Fruit fly (Drosophila melanogaster) whole organism, wandering third instar larva: ENCODE measurements around the gene CG5953.

Experiments
- Abd-B ChIP-seq: fragments of >200 bp; optimal IDR thresholded peaks from 2 replicates; lab custom pipeline; 2017; ENCODE audit warnings: missing biosample characterization, missing genetic modification characterization
- CG32264 ChIP-seq: fragments of 200-800 bp; sonication (Bioruptor generic); optimal IDR thresholded peaks from 2 replicates; lab custom pipeline; 2016; ENCODE audit warnings: missing biosample characterization, missing genetic modification characterization
- CG9705 ChIP-seq: fragments of 200-800 bp; sonication (Bioruptor generic); optimal IDR thresholded peaks from 2 replicates; lab custom pipeline; 2018; ENCODE audit warnings: missing biosample characterization, mild to moderate bottlenecking, missing genetic modification characterization
- CrebA ChIP-seq: fragments of 200-800 bp; sonication (Bioruptor generic); optimal IDR thresholded peaks from 2 replicates; lab custom pipeline; 2016; ENCODE audit warnings: missing biosample characterization, mild to moderate bottlenecking, missing genetic modification characterization, borderline replicate concordance
- Dfd ChIP-seq: fragments of >200 bp; optimal IDR thresholded peaks from 2 replicates; lab custom pipeline; 2017; ENCODE audit warnings: missing biosample characterization, missing genetic modification characterization
- Dif ChIP-seq: fragments of 200-275, 200-300 bp; sonication (Bioruptor generic); optimal IDR thresholded peaks from 2 replicates; lab custom pipeline; 2018; ENCODE audit warnings: missing biosample characterization, missing genetic modification characterization; ENCODE audit not compliant: partially characterized antibody
- GATAd ChIP-seq: sonication (Bioruptor generic); optimal IDR thresholded peaks from 2 replicates; lab custom pipeline; 2016; ENCODE audit warnings: missing biosample characterization, missing genetic modification characterization
- HLH106 ChIP-seq: fragments of 200-800 bp; optimal IDR thresholded peaks from 3 replicates; lab custom pipeline; 2019; ENCODE audit warnings: missing biosample characterization, mild to moderate bottlenecking, missing genetic modification characterization, moderate library complexity
- Hnf4 ChIP-seq: fragments of 200-800 bp; sonication (Bioruptor generic); optimal IDR thresholded peaks from 2 replicates; lab custom pipeline; 2016; ENCODE audit warnings: missing biosample characterization, mild to moderate bottlenecking, missing genetic modification characterization
- Hr78 ChIP-seq: fragments of >200 bp; optimal IDR thresholded peaks from 2 replicates; lab custom pipeline; 2017; ENCODE audit warnings: missing biosample characterization, missing genetic modification characterization
- Hr83 ChIP-seq: fragments of 200-300 bp; sonication (Bioruptor generic); optimal IDR thresholded peaks from 2 replicates; lab custom pipeline; 2016; ENCODE audit warnings: missing biosample characterization, mild to moderate bottlenecking, missing genetic modification characterization, moderate library complexity; ENCODE audit not compliant: poor library complexity, severe bottlenecking
- Jra ChIP-seq: sonication (Bioruptor generic); optimal IDR thresholded peaks from 2 replicates; lab custom pipeline; 2016; ENCODE audit warnings: missing biosample characterization, missing genetic modification characterization
- Mio ChIP-seq: sonication (Bioruptor generic); optimal IDR thresholded peaks from 2 replicates; lab custom pipeline; 2016; ENCODE audit warnings: missing biosample characterization, missing genetic modification characterization
- Myc ChIP-seq: fragments of >200 bp; optimal IDR thresholded peaks from 2 replicates; lab custom pipeline; 2017
- N ChIP-seq: fragments of >200 bp; optimal IDR thresholded peaks from 2 replicates; lab custom pipeline; 2018; ENCODE audit warnings: missing biosample characterization, missing external identifiers, missing genetic modification characterization
- OdsH ChIP-seq: fragments of 200-800 bp; sonication (Bioruptor generic); optimal IDR thresholded peaks from 2 replicates; lab custom pipeline; 2016; ENCODE audit warnings: missing biosample characterization, mild to moderate bottlenecking, missing genetic modification characterization
- Rel ChIP-seq, 2 experiments: fragments of 200-800 bp; sonication (Bioruptor generic) in 1 of 2; optimal IDR thresholded peaks; 2 replicates in 1 of 2; 3 replicates in 1 of 2; lab custom pipeline; 2016 to 2019; ENCODE audit warnings: mild to moderate bottlenecking in 2 of 2, missing biosample characterization in 2 of 2, missing genetic modification characterization in 2 of 2, moderate library complexity in 1 of 2
- Sp1 ChIP-seq: fragments of 200-800 bp; sonication (Bioruptor generic); optimal IDR thresholded peaks from 3 replicates; lab custom pipeline; 2019; ENCODE audit warnings: missing biosample characterization, mild to moderate bottlenecking, missing genetic modification characterization, moderate library complexity
- Vsx2 ChIP-seq: fragments of 200-300, 225-300 bp; sonication (Bioruptor generic); optimal IDR thresholded peaks from 2 replicates; lab custom pipeline; 2018; ENCODE audit warnings: missing biosample characterization, missing genetic modification characterization; ENCODE audit not compliant: partially characterized antibody
- br ChIP-seq: fragments of 200-800 bp; sonication (Bioruptor generic); optimal IDR thresholded peaks from 2 replicates; lab custom pipeline; 2016; ENCODE audit warnings: missing biosample characterization, missing genetic modification characterization
- brk ChIP-seq: fragments of 200-800 bp; sonication (Bioruptor generic); optimal IDR thresholded peaks from 2 replicates; lab custom pipeline; 2016; ENCODE audit warnings: missing biosample characterization, mild to moderate bottlenecking, missing genetic modification characterization
- dl ChIP-seq, 2 experiments: fragments of 175-275, 200-275 bp in 1 of 2; fragments of 200-275 bp in 1 of 2; sonication (Bioruptor generic); optimal IDR thresholded peaks; lab custom pipeline; 2018; ENCODE audit warnings: mild to moderate bottlenecking in 2 of 2, missing biosample characterization in 2 of 2, missing genetic modification characterization in 2 of 2, moderate library complexity in 2 of 2; ENCODE audit not compliant: partially characterized antibody in 2 of 2, insufficient read depth in 1 of 2
- dmrt93B ChIP-seq: fragments of 200-800 bp; sonication (Bioruptor generic); optimal IDR thresholded peaks from 2 replicates; lab custom pipeline; 2018; ENCODE audit warnings: missing biosample characterization, mild to moderate bottlenecking, missing genetic modification characterization
- dsf ChIP-seq: sonication (Bioruptor generic); optimal IDR thresholded peaks from 2 replicates; lab custom pipeline; 2016; ENCODE audit warnings: missing biosample characterization, missing genetic modification characterization, borderline replicate concordance
- ey ChIP-seq: fragments of 200-800 bp; sonication (Bioruptor generic); optimal IDR thresholded peaks from 2 replicates; lab custom pipeline; 2016; ENCODE audit warnings: missing biosample characterization, missing genetic modification characterization
- foxo ChIP-seq, 2 experiments: fragments of 200-800 bp; sonication (Bioruptor generic); optimal IDR thresholded peaks; 2 replicates in 1 of 2; 3 replicates in 1 of 2; lab custom pipeline; 2016 to 2017; ENCODE audit warnings: missing biosample characterization in 2 of 2, missing genetic modification characterization in 2 of 2
- fru ChIP-seq: fragments of 200-800 bp; sonication (Bioruptor generic); optimal IDR thresholded peaks from 3 replicates; lab custom pipeline; 2016; ENCODE audit warnings: missing biosample characterization, mild to moderate bottlenecking, missing genetic modification characterization
- h ChIP-seq: fragments of 200-800 bp; sonication (Bioruptor generic); optimal IDR thresholded peaks from 3 replicates; lab custom pipeline; 2016; ENCODE audit warnings: missing biosample characterization, mild to moderate bottlenecking, missing genetic modification characterization
- jim ChIP-seq: fragments of 175-275, 200-325 bp; sonication (Bioruptor generic); optimal IDR thresholded peaks from 2 replicates; lab custom pipeline; 2016; ENCODE audit warnings: missing biosample characterization, mild to moderate bottlenecking, missing genetic modification characterization
- lola ChIP-seq: fragments of >200 bp; optimal IDR thresholded peaks from 2 replicates; lab custom pipeline; 2017; ENCODE audit warnings: missing biosample characterization, missing genetic modification characterization
- pan ChIP-seq: fragments of >200 bp; optimal IDR thresholded peaks from 2 replicates; lab custom pipeline; 2017
- psq ChIP-seq: fragments of 200-800 bp; sonication (Bioruptor generic); optimal IDR thresholded peaks from 3 replicates; lab custom pipeline; 2017; ENCODE audit warnings: missing biosample characterization, mild to moderate bottlenecking, missing genetic modification characterization, moderate library complexity
- rgr ChIP-seq: fragments of 200-800 bp; sonication (Bioruptor generic); optimal IDR thresholded peaks from 3 replicates; lab custom pipeline; 2016; ENCODE audit warnings: missing biosample characterization, mild to moderate bottlenecking, missing genetic modification characterization
- sage ChIP-seq: fragments of 200-800 bp; sonication (Bioruptor generic); optimal IDR thresholded peaks from 2 replicates; lab custom pipeline; 2016; ENCODE audit warnings: missing biosample characterization, mild to moderate bottlenecking, missing genetic modification characterization
- sv ChIP-seq: fragments of 200-800 bp; sonication (Bioruptor generic); optimal IDR thresholded peaks from 3 replicates; lab custom pipeline; 2016; ENCODE audit warnings: missing biosample characterization, missing genetic modification characterization
- tai ChIP-seq: sonication (Bioruptor generic); optimal IDR thresholded peaks from 2 replicates; lab custom pipeline; 2016; ENCODE audit warnings: missing biosample characterization, missing genetic modification characterization
- usp ChIP-seq: fragments of >200 bp; optimal IDR thresholded peaks from 2 replicates; lab custom pipeline; 2017; ENCODE audit warnings: missing biosample characterization, missing genetic modification characterization
- woc ChIP-seq: sonication (Bioruptor generic); optimal IDR thresholded peaks from 2 replicates; lab custom pipeline; 2016; ENCODE audit warnings: missing biosample characterization, mild to moderate bottlenecking, missing genetic modification characterization

The CG5953 gene

DNA sequence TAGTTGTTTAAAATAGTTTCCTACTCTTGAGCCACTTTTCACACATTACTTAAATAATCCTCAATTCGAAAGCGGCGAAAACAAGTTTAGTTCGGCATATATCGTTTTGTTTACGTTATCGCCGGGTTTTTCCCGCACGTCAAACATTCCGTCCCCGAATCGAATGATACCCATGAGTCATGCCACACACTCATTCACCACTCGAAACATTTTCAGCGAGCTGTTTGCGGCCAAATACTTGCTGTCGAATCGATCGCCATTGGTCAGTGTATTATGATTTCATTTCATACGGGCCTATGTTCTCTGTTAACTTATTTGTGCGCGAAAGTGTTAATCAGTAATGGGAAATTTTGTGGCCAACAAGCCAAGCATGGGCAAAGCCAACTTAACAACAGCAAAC, 4.2 kb downstream of the CG5953 start:
- no peak for TF ChIP-seq foxo (GFP tag; optimal IDR thresholded peaks at IDR 0.05; lab: Kevin White, UChicago)
- TF ChIP-seq psq (GFP tag; lab: Kevin White, UChicago): peak; percentile 1
- no peak for TF ChIP-seq lola (GFP tag; lab: Kevin White, UChicago)
- TF ChIP-seq Rel (GFP tag; optimal IDR thresholded peaks at IDR 0.05; lab: Kevin White, UChicago): no peak
- TF ChIP-seq Rel (tag; optimal IDR thresholded peaks at IDR 0.05; lab: Kevin White, UChicago): peak; percentile 90
- peak in 1 of 2 experiments; percentile 44 for TF ChIP-seq dl (GFP tag; optimal IDR thresholded peaks at IDR 0.05; lab: Kevin White, UChicago; ENCODE audit: insufficient read depth in 1 of 2, partially characterized antibody in 2 of 2)

DNA sequence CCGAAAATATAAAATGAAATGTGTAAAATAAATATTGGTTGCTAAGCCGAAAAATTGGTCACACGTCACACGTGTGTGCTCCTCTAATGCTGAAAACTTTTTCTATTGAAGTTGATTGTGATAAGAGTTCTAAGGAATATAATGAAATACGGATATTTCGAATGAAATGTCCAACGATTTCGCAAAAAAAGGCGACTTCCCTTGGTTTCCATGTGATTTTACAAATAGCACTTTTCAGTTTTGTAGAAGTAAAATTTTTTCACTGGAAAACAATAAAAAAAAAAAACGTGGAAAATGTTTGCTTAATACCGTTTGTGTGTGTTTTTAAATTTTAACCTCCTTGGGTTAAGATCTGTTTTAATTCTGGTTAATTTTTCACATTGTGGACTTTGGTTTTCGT, 6.1 kb downstream of the CG5953 start:
- peak; percentile 50 for TF ChIP-seq Hnf4 (GFP tag; lab: Kevin White, UChicago)
- peak; percentile 31 for TF ChIP-seq Sp1 (GFP tag; lab: Kevin White, UChicago)
- no peak for TF ChIP-seq dl (GFP tag; optimal IDR thresholded peaks at IDR 0.05; lab: Kevin White, UChicago; ENCODE audit: insufficient read depth in 1 of 2, partially characterized antibody in 2 of 2)
- TF ChIP-seq CG9705 (GFP tag; lab: Kevin White, UChicago): peak; percentile 11
- peak; percentile 49 for TF ChIP-seq dmrt93B (GFP tag; lab: Kevin White, UChicago)
- no peak for TF ChIP-seq Rel (GFP tag; optimal IDR thresholded peaks at IDR 0.05; lab: Kevin White, UChicago)
- no peak for TF ChIP-seq Rel (tag; optimal IDR thresholded peaks at IDR 0.05; lab: Kevin White, UChicago)
- TF ChIP-seq ey (GFP tag; lab: Kevin White, UChicago): peak; percentile 41
- peak; percentile 57 for TF ChIP-seq HLH106 (tag; lab: Kevin White, UChicago)
- TF ChIP-seq rgr (GFP tag; lab: Kevin White, UChicago): no peak
- peak; percentile 74 for TF ChIP-seq tai (GFP tag; lab: Kevin White, UChicago)
- peak; percentile 12 for TF ChIP-seq OdsH (GFP tag; lab: Kevin White, UChicago)
- peak in 1 of 2 experiments; percentile 52 for TF ChIP-seq foxo (GFP tag; optimal IDR thresholded peaks at IDR 0.05; lab: Kevin White, UChicago)
- peak; percentile 22 for TF ChIP-seq sv (GFP tag; lab: Kevin White, UChicago)
- peak; percentile 29 for TF ChIP-seq fru (GFP tag; lab: Kevin White, UChicago)
- TF ChIP-seq brk (GFP tag; lab: Kevin White, UChicago): no peak

dm6 chr2L:16526015-16526518, 6.6 kb downstream of the CG5953 start:
- TF ChIP-seq Rel (GFP tag; optimal IDR thresholded peaks at IDR 0.05; lab: Kevin White, UChicago) (peak; percentile 38), Rel (tag; optimal IDR thresholded peaks at IDR 0.05; lab: Kevin White, UChicago) (peak; percentile 92), CG9705 (GFP tag; lab: Kevin White, UChicago) (peak; percentile 36), GATAd (GFP tag; lab: Kevin White, UChicago) (no peak), woc (peak; percentile 42), sage (GFP tag; lab: Kevin White, UChicago) (no peak), ey (GFP tag; lab: Kevin White, UChicago) (no peak), Hnf4 (GFP tag; lab: Kevin White, UChicago) (peak; percentile 68), Dfd (GFP tag; lab: Kevin White, UChicago) (no peak), tai (GFP tag; lab: Kevin White, UChicago) (no peak), Abd-B (GFP tag; lab: Kevin White, UChicago) (no peak), foxo (GFP tag; optimal IDR thresholded peaks at IDR 0.05; lab: Kevin White, UChicago) (no peak), sv (GFP tag; lab: Kevin White, UChicago) (no peak), Sp1 (GFP tag; lab: Kevin White, UChicago) (peak; percentile 53), Dif (GFP tag; lab: Kevin White, UChicago) (peak; percentile 92), N (peak; percentile 34), rgr (GFP tag; lab: Kevin White, UChicago) (peak; percentile 59), lola (GFP tag; lab: Kevin White, UChicago) (no peak), dl (GFP tag; optimal IDR thresholded peaks at IDR 0.05; lab: Kevin White, UChicago; ENCODE audit: insufficient read depth in 1 of 2, partially characterized antibody in 2 of 2) (peak; percentile 82 to 89), Vsx2 (GFP tag; lab: Kevin White, UChicago) (peak; percentile 61), HLH106 (tag; lab: Kevin White, UChicago) (peak; percentile 61), jim (peak; percentile 100), dmrt93B (GFP tag; lab: Kevin White, UChicago) (peak; percentile 16), fru (GFP tag; lab: Kevin White, UChicago) (peak; percentile 36), br (GFP tag; lab: Kevin White, UChicago) (peak; percentile 78), CrebA (peak; percentile 74), usp (no peak), pan (lab: Kevin White, UChicago) (no peak), Hr78 (GFP tag; lab: Kevin White, UChicago) (no peak), Hr83 (GFP tag; lab: Kevin White, UChicago) (peak; percentile 63), OdsH (GFP tag; lab: Kevin White, UChicago) (no peak), dsf (GFP tag; lab: Kevin White, UChicago) (no peak), brk (GFP tag; lab: Kevin White, UChicago) (no peak), Mio (GFP tag; lab: Kevin White, UChicago) (no peak), Myc (lab: Kevin White, UChicago) (no peak), h (GFP tag; lab: Kevin White, UChicago) (peak; percentile 81), CG32264 (GFP tag; lab: Kevin White, UChicago) (no peak), Jra (GFP tag; lab: Kevin White, UChicago) (peak; percentile 78), psq (GFP tag; lab: Kevin White, UChicago) (peak; percentile 94)
